Fruit fly (Drosophila melanogaster): ENCODE results near the gene CG9175.

The CG9175 gene

DNA sequence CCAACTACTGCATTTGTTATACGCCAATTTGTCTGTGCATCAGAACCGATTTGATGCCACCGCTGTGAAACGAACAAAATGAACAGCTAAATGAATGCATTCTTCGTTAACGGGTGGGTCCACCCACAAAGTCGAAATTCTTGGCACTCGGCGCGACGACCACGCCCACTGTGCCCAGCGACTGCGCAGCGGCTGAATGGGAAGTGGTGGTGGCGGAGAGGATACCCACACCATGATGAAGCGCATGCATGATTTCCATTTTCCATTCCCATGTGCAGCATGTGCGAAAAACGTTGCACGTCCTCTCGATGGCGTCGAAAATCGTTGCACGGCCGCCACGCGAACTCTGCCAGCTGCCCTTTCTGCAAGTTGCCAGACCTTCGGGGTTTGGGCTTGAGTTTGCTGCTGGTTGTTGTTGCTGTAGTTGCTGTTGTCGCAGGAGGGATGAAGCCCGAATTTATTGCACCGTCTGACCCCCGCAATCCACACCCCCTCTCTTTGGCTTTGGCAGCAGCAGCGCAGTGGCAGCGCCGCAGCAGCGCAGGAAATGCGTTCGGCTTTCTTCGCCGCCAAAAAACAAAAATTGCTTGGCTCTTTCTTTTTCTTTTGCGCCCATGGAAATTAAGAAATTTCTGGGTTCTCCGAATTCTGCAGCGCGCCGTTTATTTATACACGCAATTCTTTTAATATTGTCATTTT, 17.5 kb downstream of the CG9175 start (continued):
- TF ChIP-seq CG32264 (GFP tag; optimal IDR thresholded peaks at IDR 0.05) (no peak), HLH106 (tag; optimal IDR thresholded peaks at IDR 0.05) (peak; percentile 15), br (GFP tag; optimal IDR thresholded peaks at IDR 0.05) (no peak), sage (GFP tag; optimal IDR thresholded peaks at IDR 0.05) (no peak), dl (GFP tag; optimal IDR thresholded peaks at IDR 0.05; ENCODE audit: insufficient read depth in 1 of 2, partially characterized antibody in 2 of 2) (peak in 1 of 2 experiments; percentile 55)

- TF ChIP-seq CG32264 (GFP tag; optimal IDR thresholded peaks at IDR 0.05) = no peak
- no peak for TF ChIP-seq Sp1 (GFP tag; optimal IDR thresholded peaks at IDR 0.05)
- no peak for TF ChIP-seq CrebA (GFP tag; optimal IDR thresholded peaks at IDR 0.05; ENCODE audit: borderline replicate concordance)
- TF ChIP-seq Rel (GFP tag; optimal IDR thresholded peaks at IDR 0.05) = no peak
- TF ChIP-seq Rel (tag; optimal IDR thresholded peaks at IDR 0.05) = peak; percentile 11
- no peak for TF ChIP-seq Vsx2 (GFP tag; optimal IDR thresholded peaks at IDR 0.05; ENCODE audit: partially characterized antibody)
- TF ChIP-seq Hr83 (GFP tag; optimal IDR thresholded peaks at IDR 0.05; ENCODE audit: poor library complexity, severe bottlenecking) = no peak
These were observed 18.4 kb downstream of the CG9175 start for dm6 chr2L:6080329-6080728.

- no peak for TF ChIP-seq Hr83 (GFP tag; optimal IDR thresholded peaks at IDR 0.05; ENCODE audit: poor library complexity, severe bottlenecking)
- peak; percentile 31 for TF ChIP-seq h (GFP tag; optimal IDR thresholded peaks at IDR 0.05)
- TF ChIP-seq Rel (GFP tag; optimal IDR thresholded peaks at IDR 0.05) = no peak
- peak; percentile 17 for TF ChIP-seq Rel (tag; optimal IDR thresholded peaks at IDR 0.05)
- TF ChIP-seq dsf (GFP tag; optimal IDR thresholded peaks at IDR 0.05; ENCODE audit: borderline replicate concordance) = no peak
- peak; percentile 0 to 19 for TF ChIP-seq dl (GFP tag; optimal IDR thresholded peaks at IDR 0.05; ENCODE audit: insufficient read depth in 1 of 2, partially characterized antibody in 2 of 2)
- TF ChIP-seq usp (GFP tag; optimal IDR thresholded peaks at IDR 0.05) = no peak
- peak; percentile 57 for TF ChIP-seq psq (GFP tag; optimal IDR thresholded peaks at IDR 0.05)
- no peak for TF ChIP-seq lola (GFP tag; optimal IDR thresholded peaks at IDR 0.05)
- peak; percentile 23 for TF ChIP-seq Sp1 (GFP tag; optimal IDR thresholded peaks at IDR 0.05)
- TF ChIP-seq OdsH (GFP tag; optimal IDR thresholded peaks at IDR 0.05) = no peak
- TF ChIP-seq Mio (GFP tag; optimal IDR thresholded peaks at IDR 0.05) = no peak
- no peak for TF ChIP-seq Dfd (GFP tag; optimal IDR thresholded peaks at IDR 0.05)
- TF ChIP-seq Jra (GFP tag; optimal IDR thresholded peaks at IDR 0.05) = no peak
- peak; percentile 30 for TF ChIP-seq Dif (GFP tag; optimal IDR thresholded peaks at IDR 0.05; ENCODE audit: partially characterized antibody)
- TF ChIP-seq woc (GFP tag; optimal IDR thresholded peaks at IDR 0.05) = no peak
- no peak for TF ChIP-seq HLH106 (tag; optimal IDR thresholded peaks at IDR 0.05)
- TF ChIP-seq Myc (optimal IDR thresholded peaks at IDR 0.05) = no peak
- no peak for TF ChIP-seq CG32264 (GFP tag; optimal IDR thresholded peaks at IDR 0.05)
- peak; percentile 95 for TF ChIP-seq tai (GFP tag; optimal IDR thresholded peaks at IDR 0.05)
- no peak for TF ChIP-seq jim (GFP tag; optimal IDR thresholded peaks at IDR 0.05)
- TF ChIP-seq Hr78 (GFP tag; optimal IDR thresholded peaks at IDR 0.05) = no peak
These were observed 19.9 kb downstream of the CG9175 start for dm6 chr2L:6078757-6079351.

DNA sequence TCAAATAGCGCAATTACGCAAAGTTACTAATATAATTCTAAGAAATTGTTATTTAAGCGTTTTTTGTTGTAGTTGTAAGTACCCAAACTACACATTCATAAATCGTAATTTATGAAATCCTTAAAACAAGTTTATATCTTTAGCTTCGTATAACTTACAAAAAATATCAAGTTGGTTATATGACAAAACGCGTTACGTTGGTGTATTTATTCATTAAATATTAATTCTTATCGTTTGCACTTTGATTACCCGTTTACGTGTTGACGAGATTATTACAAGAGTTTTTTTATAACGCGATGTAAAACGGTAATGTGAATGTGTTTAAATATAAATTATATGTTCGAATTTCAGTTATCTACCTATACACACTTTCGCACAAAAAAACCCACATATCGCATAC, 21.1 kb downstream of the CG9175 start:
- no peak for TF ChIP-seq dsf (GFP tag; optimal IDR thresholded peaks at IDR 0.05; ENCODE audit: borderline replicate concordance)
- no peak for TF ChIP-seq ey (GFP tag; optimal IDR thresholded peaks at IDR 0.05)
- TF ChIP-seq brk (GFP tag; optimal IDR thresholded peaks at IDR 0.05) = no peak
- TF ChIP-seq fru (GFP tag; optimal IDR thresholded peaks at IDR 0.05) = no peak
- no peak for TF ChIP-seq usp (GFP tag; optimal IDR thresholded peaks at IDR 0.05)
- no peak for TF ChIP-seq Myc (optimal IDR thresholded peaks at IDR 0.05)
- TF ChIP-seq Dif (GFP tag; optimal IDR thresholded peaks at IDR 0.05; ENCODE audit: partially characterized antibody) = no peak

DNA sequence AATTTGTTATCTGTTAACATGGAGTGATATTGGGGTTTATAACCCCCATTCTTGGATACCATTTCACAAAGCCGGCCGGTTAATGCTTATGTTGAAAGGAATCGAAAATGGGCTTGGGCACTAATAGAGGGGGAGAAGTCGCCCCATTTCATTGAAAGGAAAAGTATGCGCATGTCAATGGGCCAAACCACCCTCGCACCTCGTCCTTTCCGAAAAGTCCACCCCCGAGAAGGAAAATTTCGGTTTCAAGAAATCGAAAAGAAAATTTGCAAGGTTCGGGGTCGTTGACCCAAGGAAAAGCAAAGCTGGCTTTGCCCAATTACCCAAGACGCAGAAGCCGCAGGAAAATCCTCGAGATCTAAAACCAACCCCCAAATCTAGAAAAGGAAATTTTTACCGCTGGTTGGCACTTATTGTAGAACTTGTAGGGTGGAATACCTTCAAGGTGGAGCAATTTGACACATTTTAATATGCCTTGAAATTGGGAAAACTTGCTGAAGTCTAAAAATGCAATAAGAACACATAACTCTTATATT, 21.9 kb downstream of the CG9175 start:
- TF ChIP-seq Dif (GFP tag; optimal IDR thresholded peaks at IDR 0.05; ENCODE audit: partially characterized antibody) (no peak), Hr78 (GFP tag; optimal IDR thresholded peaks at IDR 0.05) (no peak), CG32264 (GFP tag; optimal IDR thresholded peaks at IDR 0.05) (no peak), psq (GFP tag; optimal IDR thresholded peaks at IDR 0.05) (no peak), rgr (GFP tag; optimal IDR thresholded peaks at IDR 0.05) (no peak), Hnf4 (GFP tag; optimal IDR thresholded peaks at IDR 0.05) (no peak), dl (GFP tag; optimal IDR thresholded peaks at IDR 0.05; ENCODE audit: insufficient read depth in 1 of 2, partially characterized antibody in 2 of 2) (no peak)
